Fruit fly (Drosophila melanogaster): ENCODE data around the gene CG46025.

Gene CG46025

dm6 chr2L:7782788-7783401 lies 28.9 kb downstream of the CG46025 start, which contains the start of gene Brd7-9 (continued):
- TF ChIP-seq salm (tag; optimal IDR thresholded peaks at IDR 0.05), result peak; percentile 29
- TF ChIP-seq Xrp1 (GFP tag; IDR thresholded peaks at IDR 0.05), result peak; percentile 81
- TF ChIP-seq CG8765 (GFP tag; IDR thresholded peaks at IDR 0.05), result peak; percentile 45; the same call in 1 of the 2 replicates
- no peak for TF ChIP-seq usp (GFP tag; optimal IDR thresholded peaks at IDR 0.05)
- TF ChIP-seq CG1603 (tag; optimal IDR thresholded peaks at IDR 0.05), result peak; percentile 79
- TF ChIP-seq dm (GFP tag; optimal IDR thresholded peaks at IDR 0.05), result peak; percentile 56
- peak; percentile 73 for TF ChIP-seq onecut (GFP tag; IDR thresholded peaks at IDR 0.05)
- peak; percentile 73 for TF ChIP-seq NK7.1 (GFP tag; optimal IDR thresholded peaks at IDR 0.05)
- TF ChIP-seq CG4730 (GFP tag; IDR thresholded peaks at IDR 0.05), result peak; percentile 60
- no peak for TF ChIP-seq Tbp (GFP tag; optimal IDR thresholded peaks at IDR 0.05)
- peak; percentile 81 for TF ChIP-seq CG17359 (tag; optimal IDR thresholded peaks at IDR 0.05)
- peak; percentile 28 for TF ChIP-seq CG7786 (GFP tag; optimal IDR thresholded peaks at IDR 0.05)
- TF ChIP-seq CG1024 (GFP tag; IDR thresholded peaks at IDR 0.05), result 0 out of 2 replicates have a peak, but pooled peaks have one; percentile 28
- no peak for TF ChIP-seq CG11560 (tag; IDR thresholded peaks at IDR 0.05)
- TF ChIP-seq Med (GFP tag), result peak; percentile 93
- no peak for TF ChIP-seq nom (GFP tag; optimal IDR thresholded peaks at IDR 0.05)
- peak; percentile 81 for TF ChIP-seq unpg (GFP tag; optimal IDR thresholded peaks at IDR 0.05)
- TF ChIP-seq vvl (GFP tag; IDR thresholded peaks at IDR 0.05), result peak; percentile 93
- TF ChIP-seq CG10209 (GFP tag; optimal IDR thresholded peaks at IDR 0.05), result peak; percentile 68
- TF ChIP-seq CG7271 (tag; optimal IDR thresholded peaks at IDR 0.05), result no peak
- TF ChIP-seq az2 (GFP tag; optimal IDR thresholded peaks at IDR 0.05), result peak; percentile 70
- TF ChIP-seq al (GFP tag; IDR thresholded peaks at IDR 0.05), result peak; percentile 59; the same call in 1 of the 2 replicates
- peak; percentile 40 for TF ChIP-seq CG1529 (GFP tag; optimal IDR thresholded peaks at IDR 0.05)
- TF ChIP-seq CG11085 (GFP tag; IDR thresholded peaks at IDR 0.05), result peak; percentile 49; the same call in 1 of the 2 replicates
- TF ChIP-seq mirr (GFP tag; optimal IDR thresholded peaks at IDR 0.05), result no peak
- TF ChIP-seq tll (GFP tag; optimal IDR thresholded peaks at IDR 0.05), result no peak
- TF ChIP-seq Nf-YC (tag; optimal IDR thresholded peaks at IDR 0.05), result peak; percentile 16
- peak; percentile 37 for TF ChIP-seq Dek (tag; optimal IDR thresholded peaks at IDR 0.05)
- TF ChIP-seq Nf-YB (GFP tag; optimal IDR thresholded peaks at IDR 0.05), result peak; percentile 36
- TF ChIP-seq fd64A (GFP tag; optimal IDR thresholded peaks at IDR 0.05), result peak; percentile 57
- TF ChIP-seq fd102C (GFP tag; optimal IDR thresholded peaks at IDR 0.05), result no peak
- TF ChIP-seq CG12236 (GFP tag; optimal IDR thresholded peaks at IDR 0.05), result no peak
- peak; percentile 55 for TF ChIP-seq pho (GFP tag; optimal IDR thresholded peaks at IDR 0.05)
- TF ChIP-seq CG12769 (tag; optimal IDR thresholded peaks at IDR 0.05), result peak; percentile 73
- TF ChIP-seq sqz (GFP tag; optimal IDR thresholded peaks at IDR 0.05), result no peak
- peak; percentile 86 for TF ChIP-seq CG14441 (GFP tag; IDR thresholded peaks at IDR 0.05)
- TF ChIP-seq PHDP (tag; optimal IDR thresholded peaks at IDR 0.05), result peak; percentile 79
- peak; percentile 25 to 81 for TF ChIP-seq Hr51 (GFP tag; optimal IDR thresholded peaks at IDR 0.05)
- peak; percentile 81 for TF ChIP-seq lmd (GFP tag; IDR thresholded peaks at IDR 0.05)
- TF ChIP-seq CG4617 (GFP tag; optimal IDR thresholded peaks at IDR 0.05; ENCODE audit: borderline replicate concordance), result peak; percentile 65
- peak; percentile 59 for TF ChIP-seq cas (GFP tag; IDR thresholded peaks at IDR 0.05)
- TF ChIP-seq CG6654 (GFP tag; optimal IDR thresholded peaks at IDR 0.05), result peak; percentile 18
- TF ChIP-seq Usf (GFP tag; optimal IDR thresholded peaks at IDR 0.05), result peak; percentile 15
- TF ChIP-seq Drgx (GFP tag; IDR thresholded peaks at IDR 0.05), result peak; percentile 87
- TF ChIP-seq Xbp1 (GFP tag; optimal IDR thresholded peaks at IDR 0.05), result peak; percentile 78
- TF ChIP-seq ash1 (GFP tag; optimal IDR thresholded peaks at IDR 0.05), result peak; percentile 10
- TF ChIP-seq Sox100B (GFP tag; optimal IDR thresholded peaks at IDR 0.05), result peak; percentile 55
- TF ChIP-seq C15 (GFP tag; IDR thresholded peaks at IDR 0.05), result peak; percentile 63; the same call in 1 of the 3 replicates
- TF ChIP-seq CG34422 (GFP tag; IDR thresholded peaks at IDR 0.05), result peak; percentile 95
- TF ChIP-seq ac (GFP tag; optimal IDR thresholded peaks at IDR 0.05), result no peak

Data from whole organism, embryonic.